Worm (Caenorhabditis elegans) whole organism, L4 larva: ENCODE data around the gene lipl-2.

Source experiments
- F10B5.3 ChIP-seq: sonication (generic microtip); optimal IDR thresholded peaks from 2 replicates; lab custom pipeline; 2016; ENCODE audit warnings: mild to moderate bottlenecking, missing genetic modification characterization, missing compliant biosample characterization
- F26F4.8 ChIP-seq: fragments of 200-800 bp; sonication (Bioruptor generic); conservative IDR thresholded peaks from 2 replicates; pipeline ENCODE4 v1.3.6; 2022; ENCODE audit warnings: missing genetic modification characterization, missing compliant biosample characterization
- F37D6.2 ChIP-seq: sonication (generic microtip); optimal IDR thresholded peaks from 2 replicates; lab custom pipeline; 2016; ENCODE audit warnings: mild to moderate bottlenecking, missing genetic modification characterization, missing compliant biosample characterization
- F49E8.2 ChIP-seq: sonication (generic microtip); optimal IDR thresholded peaks from 2 replicates; lab custom pipeline; 2016; ENCODE audit warnings: missing compliant biosample characterization, mild to moderate bottlenecking, missing genetic modification characterization, borderline replicate concordance
- T26A8.4 ChIP-seq: fragments of 200-800 bp; sonication (Bioruptor generic); IDR thresholded peaks from 2 replicates; pipeline ENCODE4 v1.3.6; 2022; ENCODE audit warnings: missing genetic modification characterization, missing compliant biosample characterization
- Y105C5A.15 ChIP-seq: fragments of 200-800 bp; sonication (Bioruptor generic); IDR thresholded peaks from 2 replicates; pipeline ENCODE4 v1.3.6; 2022; ENCODE audit warnings: missing genetic modification characterization, missing compliant biosample characterization
- Y75B8A.6 ChIP-seq: fragments of 200-800 bp; sonication (Bioruptor generic); IDR thresholded peaks from 2 replicates; pipeline ENCODE4 v1.3.6; 2022; ENCODE audit warnings: missing genetic modification reagents, missing genetic modification characterization, missing compliant biosample characterization
- ZK337.2 ChIP-seq: fragments of 200-800 bp; sonication (Bioruptor generic); IDR thresholded peaks from 2 replicates; pipeline ENCODE4 v1.3.6; 2022; ENCODE audit warnings: missing genetic modification reagents, missing genetic modification characterization, missing compliant biosample characterization
- ZK546.5 ChIP-seq, 2 experiments: sonication (generic microtip); optimal IDR thresholded peaks; 2 replicates each; lab custom pipeline; 2017; ENCODE audit warnings: missing biosample characterization in 2 of 2, missing genetic modification characterization in 2 of 2
- aha-1 ChIP-seq: fragments of 150-350 bp; peaks from one replicate; lab custom pipeline; 2014; ENCODE audit warnings: missing biosample characterization, missing genetic modification characterization
- aly-2 ChIP-seq: sonication (generic microtip); optimal IDR thresholded peaks from 2 replicates; lab custom pipeline; 2018; ENCODE audit warnings: missing biosample characterization, missing genetic modification characterization
- arid-1 ChIP-seq: fragments of 200-800 bp; sonication (Bioruptor generic); conservative IDR thresholded peaks from 2 replicates; pipeline ENCODE4 v1.3.6; 2022; ENCODE audit warnings: missing genetic modification reagents, missing genetic modification characterization, missing compliant biosample characterization
- ceh-62 ChIP-seq: sonication (generic microtip); optimal IDR thresholded peaks from 2 replicates; lab custom pipeline; 2017; ENCODE audit warnings: missing biosample characterization, missing genetic modification characterization
- ctbp-1 ChIP-seq: fragments of 200-800 bp; sonication (Bioruptor generic); IDR thresholded peaks from 2 replicates; pipeline ENCODE4 v1.3.6; 2022; ENCODE audit warnings: missing genetic modification reagents, missing genetic modification characterization, missing compliant biosample characterization
- daf-19 ChIP-seq: fragments of 200-800 bp; sonication (Bioruptor generic); conservative IDR thresholded peaks from 2 replicates; pipeline ENCODE4 v1.3.6; 2022; ENCODE audit warnings: missing genetic modification characterization, missing compliant biosample characterization
- daf-8 ChIP-seq: fragments of 200-800 bp; sonication (Bioruptor generic); IDR thresholded peaks from 2 replicates; pipeline ENCODE4 v1.3.6; 2022; ENCODE audit warnings: missing genetic modification characterization, missing compliant biosample characterization
- dmd-6 ChIP-seq: fragments of 200-800 bp; sonication (Bioruptor generic); IDR thresholded peaks from 2 replicates; pipeline ENCODE4 v1.3.6; 2022; ENCODE audit warnings: missing genetic modification reagents, missing genetic modification characterization, missing compliant biosample characterization
- dmd-8 ChIP-seq: fragments of 200-800 bp; sonication (Bioruptor generic); IDR thresholded peaks from 2 replicates; pipeline ENCODE4 v1.3.6; 2022; ENCODE audit warnings: missing genetic modification characterization, missing compliant biosample characterization
- dve-1 ChIP-seq: sonication (generic microtip); optimal IDR thresholded peaks from 2 replicates; lab custom pipeline; 2017; ENCODE audit warnings: antibody characterized with exemption, mild to moderate bottlenecking, missing genetic modification characterization, missing compliant biosample characterization; ENCODE audit not compliant: insufficient read depth
- egl-43 ChIP-seq: fragments of 200-800 bp; sonication (Bioruptor generic); IDR thresholded peaks from 2 replicates; pipeline ENCODE4 v1.3.6; 2022; ENCODE audit warnings: missing genetic modification reagents, missing genetic modification characterization, missing compliant biosample characterization
- fkh-10 ChIP-seq: fragments of 150-350 bp; optimal IDR thresholded peaks from 2 replicates; lab custom pipeline; 2014; ENCODE audit warnings: missing biosample characterization, missing genetic modification reagents, missing genetic modification characterization
- gei-8 ChIP-seq: fragments of 200-800 bp; sonication (Bioruptor generic); optimal IDR thresholded peaks from 2 replicates; lab custom pipeline; 2018; ENCODE audit warnings: mild to moderate bottlenecking, missing genetic modification characterization, missing compliant biosample characterization
- hlh-11 ChIP-seq: fragments of 200-800 bp; sonication (Bioruptor generic); optimal IDR thresholded peaks from 2 replicates; lab custom pipeline; 2018; ENCODE audit warnings: mild to moderate bottlenecking, missing genetic modification characterization, missing compliant biosample characterization
- hmg-1.1 ChIP-seq: fragments of 200-800 bp; sonication (Bioruptor generic); IDR thresholded peaks from 2 replicates; pipeline ENCODE4 v1.3.6; 2022; ENCODE audit warnings: missing genetic modification reagents, missing genetic modification characterization, missing compliant biosample characterization
- lim-7 ChIP-seq: fragments of 200-800 bp; sonication (Bioruptor generic); IDR thresholded peaks from 2 replicates; pipeline ENCODE4 v1.3.6; 2022; ENCODE audit warnings: missing genetic modification characterization, missing compliant biosample characterization
- lin-15B ChIP-seq: fragments of 150-350 bp; sonication (generic microtip); optimal IDR thresholded peaks from 3 replicates; lab custom pipeline; 2014; ENCODE audit warnings: missing biosample characterization, missing genetic modification characterization
- lin-39 ChIP-seq: fragments of 150-350 bp; optimal IDR thresholded peaks from 2 replicates; lab custom pipeline; 2014; ENCODE audit warnings: missing biosample characterization, missing genetic modification reagents, missing genetic modification characterization
- lsy-2 ChIP-seq, 2 experiments: fragments of 150-350 bp in 1 of 2; sonication (generic microtip) in 1 of 2; optimal IDR thresholded peaks; 2 replicates each; lab custom pipeline; 2014 to 2017; ENCODE audit warnings: missing biosample characterization in 2 of 2, missing genetic modification characterization in 2 of 2
- madf-5 ChIP-seq, 2 experiments: fragments of 200-800 bp; sonication (Bioruptor generic); IDR thresholded peaks; 2 replicates each; pipeline ENCODE4 v1.3.6; 2022; ENCODE audit warnings: missing compliant biosample characterization in 2 of 2, missing genetic modification characterization in 2 of 2
- mdt-29 ChIP-seq: fragments of 200-800 bp; sonication (Bioruptor generic); IDR thresholded peaks from 2 replicates; pipeline ENCODE4 v1.3.6; 2022; ENCODE audit warnings: missing genetic modification reagents, missing genetic modification characterization, missing compliant biosample characterization
- mep-1 ChIP-seq: fragments of 150-350 bp; sonication (generic microtip); optimal IDR thresholded peaks from 3 replicates; lab custom pipeline; 2014; ENCODE audit warnings: missing biosample characterization, missing genetic modification characterization
- mxl-3 ChIP-seq: fragments of 200-800 bp; sonication (Bioruptor generic); optimal IDR thresholded peaks from 2 replicates; lab custom pipeline; 2018; ENCODE audit warnings: mild to moderate bottlenecking, missing genetic modification characterization, missing compliant biosample characterization
- nhr-10 ChIP-seq: fragments of 150-350 bp; optimal IDR thresholded peaks from 2 replicates; lab custom pipeline; 2014; ENCODE audit warnings: missing biosample characterization, missing genetic modification characterization
- nhr-11 ChIP-seq: fragments of 150-350 bp; optimal IDR thresholded peaks from 2 replicates; lab custom pipeline; 2014; ENCODE audit warnings: missing biosample characterization, missing genetic modification characterization
- nhr-111 ChIP-seq: fragments of 200-800 bp; sonication (Bioruptor generic); optimal IDR thresholded peaks from 2 replicates; lab custom pipeline; 2018; ENCODE audit warnings: mild to moderate bottlenecking, missing genetic modification characterization, missing compliant biosample characterization
- nhr-237 ChIP-seq: sonication (generic microtip); optimal IDR thresholded peaks from 2 replicates; lab custom pipeline; 2017; ENCODE audit warnings: missing biosample characterization, missing genetic modification characterization
- nhr-41 ChIP-seq: fragments of 200-800 bp; sonication (Bioruptor generic); IDR thresholded peaks from 2 replicates; pipeline ENCODE4 v1.3.6; 2022; ENCODE audit warnings: missing genetic modification reagents, missing genetic modification characterization, missing compliant biosample characterization
- nhr-48 ChIP-seq: sonication (generic microtip); optimal IDR thresholded peaks from 2 replicates; lab custom pipeline; 2016; ENCODE audit warnings: mild to moderate bottlenecking, missing genetic modification characterization, missing compliant biosample characterization
- nhr-6 ChIP-seq: fragments of 150-350 bp; optimal IDR thresholded peaks from 2 replicates; lab custom pipeline; 2014; ENCODE audit warnings: missing biosample characterization, missing genetic modification characterization
- pha-4 ChIP-seq, 2 experiments: fragments of 150-350 bp in 1 of 2; fragments of 200-800 bp in 1 of 2; sonication (Bioruptor generic) in 1 of 2; IDR thresholded peaks in 1 of 2; optimal IDR thresholded peaks in 1 of 2; 2 replicates each; pipeline versions ENCODE4 v1.3.6 to Lab custom; 2014 to 2022; ENCODE audit warnings: missing genetic modification characterization in 2 of 2, missing genetic modification reagents in 2 of 2, missing biosample characterization in 1 of 2, missing compliant biosample characterization in 1 of 2
- skn-1 ChIP-seq: fragments of 150-350 bp; optimal IDR thresholded peaks from 2 replicates; lab custom pipeline; 2014; ENCODE audit warnings: missing biosample characterization, missing genetic modification characterization
- snpc-1.2 ChIP-seq: fragments of 200-800 bp; sonication (Bioruptor generic); IDR thresholded peaks from 2 replicates; pipeline ENCODE4 v1.3.6; 2022; ENCODE audit warnings: missing genetic modification reagents, missing genetic modification characterization, missing compliant biosample characterization
- snpc-4 ChIP-seq: fragments of 150-350 bp; optimal IDR thresholded peaks from 2 replicates; lab custom pipeline; 2014; ENCODE audit warnings: missing biosample characterization, missing genetic modification characterization
- spr-1 ChIP-seq: sonication (generic microtip); optimal IDR thresholded peaks from 2 replicates; lab custom pipeline; 2016; ENCODE audit warnings: mild to moderate bottlenecking, missing genetic modification characterization, missing compliant biosample characterization
- unc-130 ChIP-seq: sonication (generic microtip); optimal IDR thresholded peaks from 2 replicates; lab custom pipeline; 2016; ENCODE audit warnings: missing genetic modification reagents, missing genetic modification characterization, missing compliant biosample characterization
- unc-62 ChIP-seq, 3 experiments: fragments of 150-350 bp in 1 of 3; sonication (generic microtip); optimal IDR thresholded peaks in 2 of 3; peaks in 1 of 3; 1 replicate in 1 of 3; 2 replicates in 2 of 3; lab custom pipeline; 2014 to 2017; ENCODE audit warnings: missing biosample characterization in 3 of 3, missing genetic modification characterization in 3 of 3, missing genetic modification reagents in 3 of 3, missing genotype in 1 of 3
- vab-7 ChIP-seq: fragments of 200-800 bp; sonication (Bioruptor generic); IDR thresholded peaks from 2 replicates; pipeline ENCODE4 v1.3.6; 2022; ENCODE audit warnings: missing genetic modification reagents, missing genetic modification characterization, missing compliant biosample characterization
- zfp-3 ChIP-seq: fragments of 200-800 bp; sonication (Bioruptor generic); conservative IDR thresholded peaks from 2 replicates; pipeline ENCODE4 v1.3.6; 2022; ENCODE audit warnings: missing genetic modification reagents, missing genetic modification characterization, missing compliant biosample characterization
- zip-11 ChIP-seq: fragments of 200-800 bp; sonication (Bioruptor generic); IDR thresholded peaks from 2 replicates; pipeline ENCODE4 v1.3.6; 2022; ENCODE audit warnings: missing genetic modification characterization, missing compliant biosample characterization
- zip-2 ChIP-seq: fragments of 150-350 bp; optimal IDR thresholded peaks from 2 replicates; lab custom pipeline; 2014; ENCODE audit warnings: missing biosample characterization, missing genetic modification characterization

Gene lipl-2

ce11 chrV:9789657-9790261 lies 1.6 kb upstream of the lipl-2 start, which contains the start of gene ztf-7 (continued):
- TF ChIP-seq nhr-237, result no peak
- TF ChIP-seq dmd-6 (GFP tag; lab: Robert Waterston, UW), result peak; percentile 99
- TF ChIP-seq lin-15B (tag; lab: Kevin White, UChicago), result no peak
- TF ChIP-seq unc-130 (GFP tag; lab: Kevin White, UChicago), result no peak
- peak; percentile 77 for TF ChIP-seq arid-1 (GFP tag; lab: Robert Waterston, UW)
- TF ChIP-seq Y75B8A.6, result no peak
- TF ChIP-seq snpc-1.2, result 0 out of 2 replicates have a peak, but pooled peaks have one; percentile 18
- peak; percentile 85 for TF ChIP-seq daf-19
- no peak for TF ChIP-seq fkh-10 (GFP tag; lab: Kevin White, UChicago)
- no peak for TF ChIP-seq F26F4.8
- peak; percentile 99 for TF ChIP-seq aha-1 (tag; lab: Kevin White, UChicago)
- peak; percentile 51 for TF ChIP-seq F49E8.2 (tag; lab: Kevin White, UChicago)
- TF ChIP-seq hlh-11 (tag; lab: Kevin White, UChicago), result peak; percentile 100
- TF ChIP-seq daf-8 (GFP tag; lab: Robert Waterston, UW), result no peak
- peak; percentile 87 for TF ChIP-seq F37D6.2 (tag; lab: Kevin White, UChicago)
- no peak for TF ChIP-seq ZK546.5 (tag; optimal IDR thresholded peaks at IDR 0.05; lab: Kevin White, UChicago)
- peak; percentile 98 for TF ChIP-seq nhr-11
- TF ChIP-seq nhr-6 (tag; lab: Kevin White, UChicago), result peak; percentile 87
- TF ChIP-seq egl-43 (GFP tag; lab: Robert Waterston, UW), result no peak
- TF ChIP-seq F10B5.3 (tag; lab: Kevin White, UChicago), result peak; percentile 79
- no peak for TF ChIP-seq zip-11 (GFP tag; lab: Robert Waterston, UW)
- TF ChIP-seq mdt-29, result peak; percentile 95
- no peak for TF ChIP-seq unc-62 (GFP tag; optimal IDR thresholded peaks at IDR 0.05 in 1 of 2; lab: Kevin White, UChicago)
- no peak for TF ChIP-seq unc-62 (tag; optimal IDR thresholded peaks at IDR 0.05; lab: Kevin White, UChicago)
- TF ChIP-seq vab-7, result peak; percentile 80
- no peak for TF ChIP-seq nhr-111
- peak; percentile 60 for TF ChIP-seq nhr-10 (tag; lab: Kevin White, UChicago)
- no peak for TF ChIP-seq ceh-62
- peak; percentile 99 for TF ChIP-seq mxl-3 (GFP tag; lab: Kevin White, UChicago)
- TF ChIP-seq lim-7 (GFP tag; lab: Robert Waterston, UW), result peak; percentile 24; the same call in 1 of the 2 replicates
- peak; percentile 80 to 95 for TF ChIP-seq lsy-2 (tag; optimal IDR thresholded peaks at IDR 0.05; lab: Kevin White, UChicago)
- TF ChIP-seq nhr-41 (GFP tag; lab: Robert Waterston, UW), result peak; percentile 74
- TF ChIP-seq spr-1 (tag; lab: Kevin White, UChicago), result peak; percentile 91
- peak; percentile 92 for TF ChIP-seq ctbp-1
- peak; percentile 88 for TF ChIP-seq gei-8 (GFP tag; lab: Kevin White, UChicago)
- peak; percentile 92 for TF ChIP-seq nhr-48
- TF ChIP-seq snpc-4 (tag; lab: Kevin White, UChicago), result no peak
- peak; percentile 96 for TF ChIP-seq T26A8.4 (GFP tag; lab: Robert Waterston, UW)
- no peak for TF ChIP-seq aly-2
- TF ChIP-seq lin-39 (tag; lab: Kevin White, UChicago), result no peak
- peak; percentile 97 for TF ChIP-seq mep-1 (tag; lab: Kevin White, UChicago)
- TF ChIP-seq zip-2, result peak; percentile 70
- no peak for TF ChIP-seq madf-5 (GFP tag; IDR thresholded peaks at IDR 0.05; lab: Robert Waterston, UW)
- TF ChIP-seq dve-1, result peak; percentile 98
- peak; percentile 84 for TF ChIP-seq pha-4 (GFP tag; IDR thresholded peaks at IDR 0.05; lab: Robert Waterston, UW)
- peak; percentile 41 for TF ChIP-seq pha-4 (tag; optimal IDR thresholded peaks at IDR 0.05; lab: Kevin White, UChicago)
- no peak; the same call in 1 of the 2 replicates for TF ChIP-seq ZK337.2
- peak; percentile 29 for TF ChIP-seq skn-1 (tag; lab: Kevin White, UChicago)
- no peak for TF ChIP-seq Y105C5A.15 (GFP tag; lab: Robert Waterston, UW)
- peak; percentile 93 for TF ChIP-seq zfp-3
- TF ChIP-seq dmd-8 (GFP tag; lab: Robert Waterston, UW), result no peak
- peak; percentile 91 for TF ChIP-seq hmg-1.1
